Worm (Caenorhabditis elegans): ENCODE measurements around the gene irk-3.
A peak's percentile ranks its signal among the peaks of the same experiment; 100 is the strongest.

The irk-3 gene

DNA sequence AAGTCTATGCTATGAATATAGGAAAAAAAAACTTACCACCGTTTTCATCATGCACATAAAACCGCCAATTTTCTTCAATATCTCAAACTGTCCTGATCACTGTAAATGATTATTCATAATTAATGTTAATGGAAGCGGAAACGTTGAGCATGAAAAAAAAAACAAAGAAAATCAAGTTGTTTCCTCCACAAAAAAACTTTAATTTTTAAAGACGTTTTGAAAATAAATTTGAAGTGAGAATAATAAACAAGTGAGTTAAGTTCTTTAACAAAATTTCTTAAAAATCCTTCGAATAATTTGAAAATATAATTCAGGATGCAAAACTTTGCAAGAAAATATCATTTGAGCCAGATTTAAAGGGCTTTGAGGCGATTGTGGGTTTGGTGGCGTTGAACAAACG, at the start of gene irk-3:
Gene irk-3, minus strand, starts transcription at position 101 of the 400 bp plus-strand sequence.
- TF ChIP-seq gmeb-1 (tag; optimal IDR thresholded peaks at IDR 0.05): no peak
- no peak for TF ChIP-seq dmd-4 (tag; optimal IDR thresholded peaks at IDR 0.05)
- no peak for TF ChIP-seq elt-3 (tag; optimal IDR thresholded peaks at IDR 0.05)
- no peak for TF ChIP-seq ztf-1 (GFP tag; conservative IDR thresholded peaks at IDR 0.05)
- no peak for TF ChIP-seq ama-1 (optimal IDR thresholded peaks at IDR 0.05)
- TF ChIP-seq zag-1 (tag; optimal IDR thresholded peaks at IDR 0.05): no peak
- no peak for TF ChIP-seq elt-1 (tag; optimal IDR thresholded peaks at IDR 0.05)
- no peak for TF ChIP-seq mab-5 (tag; optimal IDR thresholded peaks at IDR 0.05)
- TF ChIP-seq aly-2 (tag; optimal IDR thresholded peaks at IDR 0.05): no peak
- no peak for TF ChIP-seq nhr-129 (tag; optimal IDR thresholded peaks at IDR 0.05)
- no peak for TF ChIP-seq nhr-77 (tag; optimal IDR thresholded peaks at IDR 0.05)
- TF ChIP-seq skn-1 (tag; optimal IDR thresholded peaks at IDR 0.05): no peak

DNA sequence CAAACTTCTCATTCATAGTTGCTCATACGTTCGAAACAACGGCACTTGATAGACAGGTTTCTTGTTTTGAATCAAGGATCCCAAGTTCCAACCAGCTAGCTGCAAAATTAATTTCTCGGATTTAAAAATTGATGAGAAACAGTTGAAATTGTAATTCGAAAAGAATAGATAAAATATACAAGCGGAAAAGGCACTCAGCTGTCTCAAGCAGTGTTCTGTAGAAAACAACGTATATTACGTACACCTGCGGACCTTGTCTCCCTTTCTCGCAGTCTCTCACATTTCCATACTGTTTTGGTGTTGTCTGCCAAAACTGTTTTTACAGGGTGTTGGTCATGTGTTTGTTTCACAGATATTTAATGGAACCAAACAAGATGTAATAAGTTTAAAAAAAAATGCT, 45.4 kb upstream of the irk-3 start, which contains the start of gene F23D12.10:
Gene F23D12.10, minus strand, starts transcription at position 101 of the 400 bp plus-strand sequence.
- no peak for TF ChIP-seq nhr-10 (tag; optimal IDR thresholded peaks at IDR 0.05)
- no peak for TF ChIP-seq crh-2 (tag; optimal IDR thresholded peaks at IDR 0.05)
- no peak for TF ChIP-seq blmp-1 (tag; optimal IDR thresholded peaks at IDR 0.05; ENCODE audit: insufficient read depth)

DNA sequence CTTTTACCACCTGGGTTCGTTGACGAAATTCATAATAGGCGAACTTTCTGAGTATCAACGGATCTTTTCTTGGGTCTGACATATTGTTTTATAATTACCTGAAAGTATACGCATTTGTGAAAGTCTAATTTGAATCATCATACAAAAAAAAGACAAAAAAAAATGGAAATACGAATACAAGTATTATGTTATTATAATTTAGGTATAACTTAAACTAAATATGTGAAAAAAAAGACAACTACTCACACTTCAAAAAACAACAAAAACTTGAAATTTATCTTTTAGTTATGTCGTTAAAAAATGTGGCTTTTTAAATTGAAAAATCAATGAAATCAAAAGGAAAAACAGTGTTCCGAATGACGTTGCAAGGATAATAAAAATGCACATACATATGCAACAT, 42.6 kb upstream of the irk-3 start, which contains the start of gene fbxa-179:
Gene fbxa-179, minus strand, starts transcription at position 101 of the 400 bp plus-strand sequence.
- TF ChIP-seq nhr-77 (tag; optimal IDR thresholded peaks at IDR 0.05): no peak
- no peak for TF ChIP-seq aly-2 (tag; optimal IDR thresholded peaks at IDR 0.05)
- TF ChIP-seq gmeb-1 (tag; optimal IDR thresholded peaks at IDR 0.05): no peak
- TF ChIP-seq unc-62 (GFP tag; optimal IDR thresholded peaks at IDR 0.05): no peak
- no peak for TF ChIP-seq nhr-10 (tag; optimal IDR thresholded peaks at IDR 0.05)
- no peak for TF ChIP-seq egl-27 (tag; optimal IDR thresholded peaks at IDR 0.05)
- TF ChIP-seq F13H6.1 (tag; optimal IDR thresholded peaks at IDR 0.05): no peak
- no peak for TF ChIP-seq ztf-11 (tag; optimal IDR thresholded peaks at IDR 0.05)
- TF ChIP-seq unc-55 (GFP tag; optimal IDR thresholded peaks at IDR 0.05): no peak
- no peak for TF ChIP-seq ZK546.5 (tag; optimal IDR thresholded peaks at IDR 0.05)
- no peak for TF ChIP-seq nhr-25 (tag; optimal IDR thresholded peaks at IDR 0.05)
- TF ChIP-seq lsy-2 (tag; optimal IDR thresholded peaks at IDR 0.05): no peak
- no peak for TF ChIP-seq nhr-6 (tag; optimal IDR thresholded peaks at IDR 0.05)
- no peak for TF ChIP-seq mbf-1 (tag; optimal IDR thresholded peaks at IDR 0.05)
- no peak for TF ChIP-seq snpc-4 (tag; optimal IDR thresholded peaks at IDR 0.05)
- TF ChIP-seq mdl-1 (tag; optimal IDR thresholded peaks at IDR 0.05): no peak
- TF ChIP-seq skn-1 (tag; optimal IDR thresholded peaks at IDR 0.05): no peak
- no peak for TF ChIP-seq ceh-82 (tag; optimal IDR thresholded peaks at IDR 0.05)
- TF ChIP-seq dmd-4 (tag; optimal IDR thresholded peaks at IDR 0.05): no peak

DNA sequence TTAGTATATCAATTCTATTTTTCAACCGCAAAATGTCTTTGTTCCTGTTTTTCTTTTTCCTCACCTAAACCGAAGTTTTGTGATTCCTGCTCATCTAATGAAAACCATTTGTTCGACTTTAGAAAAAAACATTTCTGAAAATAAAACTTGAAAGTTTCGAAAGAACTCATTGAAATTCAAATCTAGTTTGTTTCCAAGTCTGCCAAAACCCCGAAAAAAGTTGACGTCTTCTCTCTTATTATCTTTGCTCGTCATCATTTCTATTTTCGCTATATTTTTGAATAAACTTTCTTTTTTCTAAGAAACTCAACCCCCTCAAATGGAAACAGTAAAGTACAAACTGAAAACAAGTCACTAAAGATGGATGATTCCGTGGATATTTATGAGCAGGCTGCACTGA, 35.6 kb upstream of the irk-3 start, which contains the start of gene frpr-17:
Gene frpr-17, plus strand, starts transcription at position 301 of the 400 bp plus-strand sequence.
- TF ChIP-seq elt-3 (tag; optimal IDR thresholded peaks at IDR 0.05): no peak
- no peak for TF ChIP-seq aly-2 (tag; optimal IDR thresholded peaks at IDR 0.05)
- TF ChIP-seq nhr-6 (tag; optimal IDR thresholded peaks at IDR 0.05): no peak
- TF ChIP-seq ceh-82 (tag; optimal IDR thresholded peaks at IDR 0.05): no peak

DNA sequence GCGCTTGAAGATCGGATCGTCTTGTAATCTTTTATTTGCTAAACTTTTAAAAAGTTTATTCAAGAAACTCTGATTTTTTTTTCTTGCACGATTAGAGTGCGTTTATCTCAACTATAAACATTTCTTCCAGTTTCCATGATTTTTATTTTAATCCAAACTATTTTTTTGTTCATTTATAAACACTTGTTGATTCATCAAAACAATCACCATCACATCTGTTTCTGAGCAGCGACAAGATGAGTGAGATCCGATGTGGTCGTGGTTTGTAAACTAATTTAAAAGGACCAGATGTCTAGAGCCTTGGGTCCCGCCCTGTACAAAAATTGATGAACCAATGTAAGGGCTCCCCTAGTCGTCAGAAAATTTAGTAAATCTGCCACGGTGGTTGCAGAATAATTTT, 31.0 kb upstream of the irk-3 start:
- TF ChIP-seq ceh-16 (tag; optimal IDR thresholded peaks at IDR 0.05) (no peak), unc-55 (GFP tag; optimal IDR thresholded peaks at IDR 0.05) (peak; percentile 3)

DNA sequence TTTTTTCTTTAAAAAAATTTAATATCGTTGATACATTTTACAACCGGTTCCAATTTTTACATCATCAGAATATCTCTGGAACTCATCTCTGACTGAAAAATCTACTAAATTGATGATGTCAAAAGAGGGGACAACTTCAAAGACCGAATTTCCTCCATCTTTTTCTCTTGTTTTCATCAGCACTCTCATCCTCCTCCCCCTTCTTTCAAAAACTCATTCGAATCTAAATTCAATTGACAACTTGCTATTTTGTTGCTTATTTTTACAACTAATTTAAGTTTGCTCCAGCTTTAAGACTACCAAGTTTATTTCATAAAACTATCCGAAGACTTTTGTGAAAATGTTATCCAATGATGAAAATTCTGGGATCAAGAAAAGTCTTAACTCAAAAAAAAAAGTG, 28.8 kb upstream of the irk-3 start:
- no peak for TF ChIP-seq lsy-2 (tag; optimal IDR thresholded peaks at IDR 0.05)

DNA sequence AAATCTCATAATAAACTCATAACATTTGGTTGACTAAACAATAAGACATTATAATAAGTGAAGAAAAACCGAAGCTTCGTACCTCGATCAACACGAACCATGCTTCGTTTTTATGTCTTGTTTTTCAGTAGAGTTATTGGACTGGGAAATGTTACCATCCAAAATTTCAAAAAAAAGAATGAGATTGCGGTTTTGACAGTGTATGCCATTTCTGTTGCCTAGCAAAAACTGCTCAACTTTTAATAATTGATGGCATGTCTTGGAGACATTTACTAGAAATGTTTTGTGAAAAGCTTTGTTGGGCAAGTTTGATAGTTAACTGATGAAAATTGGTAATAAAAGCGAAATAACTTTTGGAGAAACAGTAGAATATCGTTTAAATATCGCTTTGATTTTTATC, 25.1 kb upstream of the irk-3 start, which contains the start of gene Y60A9.1:
Gene Y60A9.1, minus strand, starts transcription at position 101 of the 400 bp plus-strand sequence.
- TF ChIP-seq skn-1 (tag; optimal IDR thresholded peaks at IDR 0.05): no peak
- TF ChIP-seq sem-4 (tag; optimal IDR thresholded peaks at IDR 0.05): no peak
- TF ChIP-seq nhr-6 (tag; optimal IDR thresholded peaks at IDR 0.05): no peak
- TF ChIP-seq mab-5 (tag; optimal IDR thresholded peaks at IDR 0.05): no peak
- TF ChIP-seq unc-62 (GFP tag; optimal IDR thresholded peaks at IDR 0.05): no peak
- no peak for TF ChIP-seq elt-1 (tag; optimal IDR thresholded peaks at IDR 0.05)
- no peak for TF ChIP-seq ZK546.5 (tag; optimal IDR thresholded peaks at IDR 0.05)
- TF ChIP-seq sma-3 (GFP tag; optimal IDR thresholded peaks at IDR 0.05): no peak
- no peak for TF ChIP-seq nhr-77 (tag; optimal IDR thresholded peaks at IDR 0.05)
- no peak for TF ChIP-seq ztf-1 (GFP tag; conservative IDR thresholded peaks at IDR 0.05)
- no peak for TF ChIP-seq ztf-11 (tag; optimal IDR thresholded peaks at IDR 0.05)

All from whole organism, L2 larva.